Worm (Caenorhabditis elegans): Measurements from ENCODE around the gene C17C3.24.

DNA sequence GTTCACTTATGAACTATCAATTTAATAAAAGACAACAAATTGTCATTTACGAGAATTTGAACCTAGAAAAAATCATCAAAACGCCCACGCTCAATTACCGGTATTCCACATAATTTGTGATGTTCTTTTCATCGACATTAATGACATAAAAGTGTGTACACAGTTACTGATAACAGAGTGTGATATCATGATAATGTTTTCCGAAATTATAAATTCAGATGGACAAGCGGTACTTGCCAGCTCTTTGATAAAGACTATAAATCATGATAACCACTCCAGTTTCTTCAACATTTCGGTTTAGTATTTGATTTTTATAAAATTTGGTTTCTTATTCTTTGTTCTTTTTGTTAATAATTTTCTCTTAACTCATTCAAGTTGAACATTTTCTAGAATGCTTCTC, 44.2 kb upstream of the C17C3.24 start, which contains the start of gene lys-8:
- TF ChIP-seq mxl-1 (tag; optimal IDR thresholded peaks at IDR 0.05) = no peak
- no peak for TF ChIP-seq F37B4.10 (GFP tag; IDR thresholded peaks at IDR 0.05)
- no peak for TF ChIP-seq lin-54 (GFP tag; optimal IDR thresholded peaks at IDR 0.05)
- TF ChIP-seq snpc-1.3 (tag; optimal IDR thresholded peaks at IDR 0.05; ENCODE audit: insufficient read depth) = no peak
- TF ChIP-seq hsf-1 (GFP tag; IDR thresholded peaks at IDR 0.05) = no peak
- TF ChIP-seq ztf-6 (GFP tag; IDR thresholded peaks at IDR 0.05) = no peak
- TF ChIP-seq Y53F4B.3 (GFP tag; IDR thresholded peaks at IDR 0.05) = no peak
- TF ChIP-seq efl-1 (GFP tag; optimal IDR thresholded peaks at IDR 0.05) = no peak
- TF ChIP-seq F23B12.7 (tag; optimal IDR thresholded peaks at IDR 0.05; ENCODE audit: insufficient read depth) = no peak
- TF ChIP-seq F57C9.4 (tag; optimal IDR thresholded peaks at IDR 0.05) = no peak
- TF ChIP-seq sptf-2 (GFP tag; optimal IDR thresholded peaks at IDR 0.05) = no peak
- no peak for TF ChIP-seq sea-2 (GFP tag; IDR thresholded peaks at IDR 0.05)
- TF ChIP-seq hlh-26 (GFP tag; conservative IDR thresholded peaks at IDR 0.05) = no peak

Data from whole organism, young adult.